Fruit fly (Drosophila melanogaster) whole organism, embryonic: ENCODE results near the gene eIF3i.
A peak's percentile ranks its signal among the peaks of the same experiment; 100 is the strongest.

Source experiments
- B-H1 ChIP-seq: fragments of 200-800 bp; sonication (Bioruptor generic); IDR thresholded peaks from 3 replicates; pipeline ENCODE4 v1.3.6; 2022; ENCODE audit warnings: missing biosample characterization, missing genetic modification characterization
- CG10274 ChIP-seq: fragments of 200-800 bp; sonication (Bioruptor generic); optimal IDR thresholded peaks from 3 replicates; lab custom pipeline; 2017; ENCODE audit warnings: missing biosample characterization, mild to moderate bottlenecking, missing genetic modification characterization
- CG11085 ChIP-seq: fragments of 200-800 bp; sonication (Bioruptor generic); IDR thresholded peaks from 2 replicates; pipeline ENCODE4 v1.3.6; 2022; ENCODE audit warnings: missing biosample characterization, missing genetic modification characterization
- CG14860 ChIP-seq: fragments of 200-800 bp; sonication (Bioruptor generic); IDR thresholded peaks from 3 replicates; pipeline ENCODE4 v1.3.6; 2022; ENCODE audit warnings: missing biosample characterization, missing genetic modification characterization; ENCODE audit not compliant: partially characterized antibody
- CG16863 ChIP-seq: fragments of 200-800 bp; sonication (Bioruptor generic); optimal IDR thresholded peaks from 3 replicates; lab custom pipeline; 2016; ENCODE audit warnings: missing biosample characterization, missing genetic modification characterization
- CG17359 ChIP-seq: fragments of 200-800 bp; sonication (Bioruptor generic); optimal IDR thresholded peaks from 3 replicates; lab custom pipeline; 2018; ENCODE audit warnings: missing biosample characterization, mild to moderate bottlenecking, missing genetic modification characterization, moderate library complexity
- CG1792 ChIP-seq: fragments of 200-800 bp; sonication (Bioruptor generic); optimal IDR thresholded peaks from 2 replicates; lab custom pipeline; 2016; ENCODE audit warnings: missing biosample characterization, missing genetic modification characterization
- CG18011 ChIP-seq: fragments of 200-800 bp; sonication (Bioruptor generic); optimal IDR thresholded peaks from 2 replicates; lab custom pipeline; 2017; ENCODE audit warnings: missing biosample characterization, missing genetic modification characterization, mild to moderate bottlenecking, moderate library complexity, missing genotype
- CG2129 ChIP-seq: fragments of 200-800 bp; sonication (Bioruptor generic); IDR thresholded peaks from 2 replicates; pipeline ENCODE4 v1.3.6; 2022; ENCODE audit warnings: missing biosample characterization, missing genetic modification characterization; ENCODE audit not compliant: partially characterized antibody
- CG2199 ChIP-seq: fragments of 200-800 bp; sonication (Bioruptor generic); IDR thresholded peaks from 3 replicates; pipeline ENCODE4 v1.3.6; 2022; ENCODE audit warnings: missing biosample characterization, missing genetic modification characterization
- CG2889 ChIP-seq: fragments of 200-800 bp; sonication (Bioruptor generic); IDR thresholded peaks from 3 replicates; pipeline ENCODE4 v1.3.6; 2022; ENCODE audit warnings: missing biosample characterization, missing genetic modification characterization
- CG30431 ChIP-seq: fragments of 200-800 bp; sonication (Bioruptor generic); optimal IDR thresholded peaks from 2 replicates; lab custom pipeline; 2017; ENCODE audit warnings: missing biosample characterization, missing genetic modification characterization
- CG3281 ChIP-seq: fragments of 200-800 bp; sonication (Bioruptor generic); optimal IDR thresholded peaks from 3 replicates; lab custom pipeline; 2017; ENCODE audit warnings: missing biosample characterization, mild to moderate bottlenecking, missing genetic modification characterization
- CG6254 ChIP-seq: fragments of 200-800 bp; sonication (Bioruptor generic); optimal IDR thresholded peaks from 3 replicates; lab custom pipeline; 2017; ENCODE audit warnings: mild to moderate bottlenecking, missing biosample characterization, missing genetic modification reagents, missing genetic modification characterization
- CG7372 ChIP-seq: fragments of 200-800 bp; sonication (Bioruptor generic); IDR thresholded peaks from 2 replicates; pipeline ENCODE4 v1.3.6; 2022; ENCODE audit warnings: missing biosample characterization, missing genetic modification characterization
- CG8359 ChIP-seq: fragments of 200-800 bp; sonication (Bioruptor generic); optimal IDR thresholded peaks from 2 replicates; lab custom pipeline; 2017; ENCODE audit warnings: missing biosample characterization, mild to moderate bottlenecking, missing genetic modification characterization, borderline replicate concordance
- CG8765 ChIP-seq: fragments of 200-800 bp; sonication (Bioruptor generic); IDR thresholded peaks from 2 replicates; pipeline ENCODE4 v1.3.6; 2022; ENCODE audit warnings: missing biosample characterization, missing genetic modification characterization
- CG8924 ChIP-seq: fragments of 200-800 bp; optimal IDR thresholded peaks from 3 replicates; lab custom pipeline; 2019; ENCODE audit warnings: missing biosample characterization, mild to moderate bottlenecking, missing genetic modification characterization, moderate library complexity
- CHES-1-like ChIP-seq: fragments of 200-800 bp; sonication (Bioruptor generic); optimal IDR thresholded peaks from 2 replicates; lab custom pipeline; 2016; ENCODE audit warnings: missing biosample characterization, missing genetic modification characterization
- Dll ChIP-seq: fragments of 200-800 bp; sonication (Bioruptor generic); IDR thresholded peaks from 4 replicates; pipeline ENCODE4 v1.3.6; 2022; ENCODE audit warnings: missing biosample characterization, missing genetic modification characterization; ENCODE audit not compliant: partially characterized antibody
- E2f1 ChIP-seq: fragments of 200-800 bp; sonication (Bioruptor generic); IDR thresholded peaks from 2 replicates; pipeline ENCODE4 v1.3.6; 2022; ENCODE audit warnings: missing biosample characterization, missing genetic modification characterization
- Hand ChIP-seq: fragments of 200-800 bp; sonication (Bioruptor generic); optimal IDR thresholded peaks from 2 replicates; lab custom pipeline; 2017; ENCODE audit warnings: mild to moderate bottlenecking, missing biosample characterization, missing genetic modification reagents, missing genetic modification characterization
- Hr3 ChIP-seq: fragments of 200-800 bp; sonication (Bioruptor generic); optimal IDR thresholded peaks from 3 replicates; lab custom pipeline; 2016; ENCODE audit warnings: missing biosample characterization, missing genetic modification characterization
- Myb ChIP-seq: fragments of 200-800 bp; sonication (Bioruptor generic); optimal IDR thresholded peaks from 2 replicates; lab custom pipeline; 2016; ENCODE audit warnings: missing biosample characterization, missing genetic modification characterization
- NFAT ChIP-seq: fragments of 200-800 bp; sonication (Bioruptor generic); IDR thresholded peaks from 2 replicates; pipeline ENCODE4 v1.3.6; 2022; ENCODE audit warnings: missing biosample characterization, missing genetic modification characterization
- Nf-YC ChIP-seq: fragments of 200-800 bp; optimal IDR thresholded peaks from 3 replicates; lab custom pipeline; 2019; ENCODE audit warnings: missing biosample characterization, mild to moderate bottlenecking, missing genetic modification characterization, moderate library complexity
- PHDP ChIP-seq: fragments of 200-800 bp; sonication (Bioruptor generic); optimal IDR thresholded peaks from 3 replicates; lab custom pipeline; 2018; ENCODE audit warnings: missing biosample characterization, mild to moderate bottlenecking, missing genetic modification characterization, moderate library complexity
- Sox102F ChIP-seq: fragments of 200-800 bp; sonication (Bioruptor generic); optimal IDR thresholded peaks from 2 replicates; lab custom pipeline; 2018; ENCODE audit warnings: missing biosample characterization, mild to moderate bottlenecking, missing genetic modification characterization, moderate library complexity
- ab ChIP-seq: fragments of 200-800 bp; sonication (Bioruptor generic); optimal IDR thresholded peaks from 2 replicates; lab custom pipeline; 2016; ENCODE audit warnings: missing biosample characterization, missing genetic modification characterization
- bowl ChIP-seq: fragments of 200-800 bp; sonication (Bioruptor generic); IDR thresholded peaks from 2 replicates; pipeline ENCODE4 v1.3.6; 2022; ENCODE audit warnings: missing biosample characterization, missing genetic modification characterization
- cas ChIP-seq: fragments of 200-800 bp; sonication (Bioruptor generic); IDR thresholded peaks from 2 replicates; pipeline ENCODE4 v1.3.6; 2022; ENCODE audit warnings: missing biosample characterization, missing genetic modification characterization
- cg ChIP-seq: fragments of 200-800 bp; sonication (Bioruptor generic); optimal IDR thresholded peaks from 3 replicates; lab custom pipeline; 2019; ENCODE audit warnings: missing biosample characterization, mild to moderate bottlenecking, missing genetic modification characterization, moderate library complexity
- da ChIP-seq: fragments of 200-800 bp; sonication (Bioruptor generic); optimal IDR thresholded peaks from 2 replicates; lab custom pipeline; 2016; ENCODE audit warnings: missing biosample characterization, missing genetic modification characterization
- dpn ChIP-seq, 2 experiments: fragments of 200-800 bp; sonication (Bioruptor generic); optimal IDR thresholded peaks; 3 replicates each; lab custom pipeline; 2016; ENCODE audit warnings: missing biosample characterization in 2 of 2, missing genetic modification characterization in 2 of 2
- gfzf ChIP-seq: fragments of 200-800 bp; sonication (Bioruptor generic); optimal IDR thresholded peaks from 2 replicates; lab custom pipeline; 2016; ENCODE audit warnings: missing biosample characterization, mild to moderate bottlenecking, missing genetic modification characterization, moderate library complexity
- jigr1 ChIP-seq: fragments of 200-800 bp; sonication (Bioruptor generic); IDR thresholded peaks from 3 replicates; pipeline ENCODE4 v1.3.6; 2022; ENCODE audit warnings: missing biosample characterization, missing genetic modification characterization
- nom ChIP-seq: fragments of 200-800 bp; sonication (Bioruptor generic); optimal IDR thresholded peaks from 2 replicates; lab custom pipeline; 2017; ENCODE audit warnings: missing biosample characterization, missing genetic modification characterization, mild to moderate bottlenecking, moderate library complexity, missing genetic modification reagents
- odd ChIP-seq: fragments of 200-800 bp; sonication (Bioruptor generic); optimal IDR thresholded peaks from 2 replicates; lab custom pipeline; 2017; ENCODE audit warnings: missing biosample characterization, mild to moderate bottlenecking, missing genetic modification characterization
- scrt ChIP-seq: fragments of 200-800 bp; sonication (Bioruptor generic); optimal IDR thresholded peaks from 2 replicates; lab custom pipeline; 2018; ENCODE audit warnings: missing biosample characterization, mild to moderate bottlenecking, missing genetic modification characterization, moderate library complexity
- sens-2 ChIP-seq: fragments of 200-800 bp; sonication (Bioruptor generic); IDR thresholded peaks from 2 replicates; pipeline ENCODE4 v1.3.6; 2022; ENCODE audit warnings: missing biosample characterization, missing genetic modification characterization
- slbo ChIP-seq: fragments of 200-800 bp; sonication (Bioruptor generic); IDR thresholded peaks from 2 replicates; pipeline ENCODE4 v1.3.6; 2022; ENCODE audit warnings: missing biosample characterization, missing genetic modification characterization
- so ChIP-seq: fragments of 200-800 bp; sonication (Bioruptor generic); IDR thresholded peaks from 3 replicates; pipeline ENCODE4 v1.3.6; 2022; ENCODE audit warnings: missing biosample characterization, missing genetic modification characterization
- sqz ChIP-seq: fragments of 200-800 bp; sonication (Bioruptor generic); optimal IDR thresholded peaks from 3 replicates; lab custom pipeline; 2018; ENCODE audit warnings: missing biosample characterization, mild to moderate bottlenecking, missing genetic modification characterization
- stc ChIP-seq: fragments of 200-800 bp; sonication (Bioruptor generic); IDR thresholded peaks from 2 replicates; pipeline ENCODE4 v1.3.6; 2022; ENCODE audit warnings: missing biosample characterization, missing genetic modification characterization
- tap ChIP-seq: fragments of 200-800 bp; optimal IDR thresholded peaks from 3 replicates; lab custom pipeline; 2019; ENCODE audit warnings: missing biosample characterization, mild to moderate bottlenecking, missing genetic modification characterization, moderate library complexity
- tgo ChIP-seq: fragments of 200-800 bp; sonication (Bioruptor generic); IDR thresholded peaks from 3 replicates; pipeline ENCODE4 v1.3.6; 2022; ENCODE audit warnings: missing biosample characterization, missing genetic modification characterization
- tin ChIP-seq: fragments of 200-800 bp; sonication (Bioruptor generic); optimal IDR thresholded peaks from 3 replicates; lab custom pipeline; 2016; ENCODE audit warnings: missing biosample characterization, missing genetic modification characterization
- tna ChIP-seq: fragments of 200-800 bp; sonication (Bioruptor generic); IDR thresholded peaks from 2 replicates; pipeline ENCODE4 v1.3.6; 2022; ENCODE audit warnings: missing biosample characterization, missing genetic modification characterization; ENCODE audit not compliant: partially characterized antibody
- ttk ChIP-seq: fragments of 200-800 bp; sonication (Bioruptor generic); IDR thresholded peaks from 2 replicates; pipeline ENCODE4 v2.1.2; 2022; ENCODE audit warnings: missing biosample characterization, missing genetic modification characterization

Gene eIF3i

DNA sequence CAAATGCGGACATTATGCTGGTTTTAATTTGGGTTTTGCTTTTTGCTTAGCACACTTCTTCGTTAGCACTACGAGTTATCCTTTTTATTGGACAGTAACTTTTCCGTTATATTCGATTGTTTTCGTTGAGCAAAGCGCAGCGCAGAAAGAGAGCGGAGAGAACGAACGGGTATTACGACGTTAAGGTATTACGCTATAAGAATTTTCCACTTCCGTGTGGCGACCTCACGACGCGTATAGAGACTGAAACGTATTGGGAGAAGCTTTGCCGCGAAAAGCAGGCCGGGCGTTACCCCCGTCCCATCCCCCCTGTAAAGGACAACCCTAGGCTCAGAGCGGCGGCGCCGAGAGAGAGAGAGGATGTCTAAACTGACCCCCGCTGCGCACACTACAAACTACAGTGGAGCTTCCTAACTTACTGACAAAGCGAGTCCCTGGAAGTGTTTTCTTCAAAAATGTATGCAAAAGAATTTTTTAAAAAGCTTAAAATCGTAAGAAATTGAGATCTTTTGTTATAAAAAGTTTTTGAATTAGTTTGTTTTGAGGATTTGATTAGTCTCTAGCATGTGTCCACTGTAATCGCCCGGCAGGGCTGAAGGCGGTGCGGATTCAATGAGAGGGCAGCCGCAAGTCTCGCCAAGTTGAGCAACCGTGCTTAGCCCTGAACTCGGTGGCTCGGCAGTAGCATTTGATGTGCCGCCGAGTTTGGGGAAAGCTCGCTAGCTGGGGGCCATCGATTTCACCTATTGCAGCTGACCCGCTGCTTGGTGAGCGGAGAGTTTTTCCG lies 37.3 kb upstream of the eIF3i start (continued):
- TF ChIP-seq cg (GFP tag; lab: Kevin White, UChicago): no peak
- peak; percentile 84; the same call in 1 of the 2 replicates for TF ChIP-seq bowl (GFP tag; lab: Robert Waterston, UW)
- TF ChIP-seq slbo (GFP tag; lab: Robert Waterston, UW): peak; percentile 98
- TF ChIP-seq CG2889 (GFP tag; lab: Robert Waterston, UW): peak; percentile 91
- TF ChIP-seq CG8359 (GFP tag; lab: Kevin White, UChicago): peak; percentile 71
- TF ChIP-seq tin (GFP tag; lab: Kevin White, UChicago): peak; percentile 97
- TF ChIP-seq CG2129 (GFP tag; lab: Robert Waterston, UW): no peak
- TF ChIP-seq odd (GFP tag; lab: Kevin White, UChicago): peak; percentile 88
- TF ChIP-seq gfzf (GFP tag; lab: Kevin White, UChicago): peak; percentile 11
- peak; percentile 92 for TF ChIP-seq Hr3 (GFP tag; lab: Kevin White, UChicago)
- peak; percentile 78 for TF ChIP-seq da (GFP tag; lab: Kevin White, UChicago)
- peak; percentile 91 for TF ChIP-seq jigr1 (GFP tag; lab: Robert Waterston, UW)
- TF ChIP-seq CG18011: peak; percentile 82
- peak; percentile 78 for TF ChIP-seq CG10274 (GFP tag; lab: Kevin White, UChicago)
- peak; percentile 83 for TF ChIP-seq CG6254 (GFP tag; lab: Kevin White, UChicago)
- peak; percentile 96 for TF ChIP-seq so (GFP tag; lab: Robert Waterston, UW)
- peak; percentile 94 for TF ChIP-seq CG8924 (tag; lab: Kevin White, UChicago)
- TF ChIP-seq sens-2 (GFP tag; lab: Robert Waterston, UW): peak; percentile 91
- peak; percentile 95 for TF ChIP-seq CG11085 (GFP tag; lab: Robert Waterston, UW)
- no peak for TF ChIP-seq tna (GFP tag; lab: Robert Waterston, UW)
- TF ChIP-seq NFAT (GFP tag; lab: Robert Waterston, UW): peak; percentile 92
- TF ChIP-seq dpn (GFP tag; optimal IDR thresholded peaks at IDR 0.05; lab: Kevin White, UChicago): peak; percentile 95 to 96
- TF ChIP-seq stc: peak; percentile 95
- peak; percentile 92 for TF ChIP-seq tap (tag; lab: Kevin White, UChicago)
- TF ChIP-seq ab: peak; percentile 85
- TF ChIP-seq CG30431: peak; percentile 87
- peak; percentile 81 for TF ChIP-seq sqz (GFP tag; lab: Kevin White, UChicago)
- TF ChIP-seq Hand (GFP tag; lab: Kevin White, UChicago): peak; percentile 98
- TF ChIP-seq Sox102F (GFP tag; lab: Kevin White, UChicago): peak; percentile 94
- peak; percentile 90 for TF ChIP-seq B-H1 (GFP tag; lab: Robert Waterston, UW)
- peak; percentile 94 for TF ChIP-seq CG1792 (GFP tag; lab: Kevin White, UChicago)
- peak; percentile 97 for TF ChIP-seq CG17359 (tag; lab: Kevin White, UChicago)
- TF ChIP-seq CG8765 (GFP tag; lab: Robert Waterston, UW): peak; percentile 83
- peak; percentile 96 for TF ChIP-seq CHES-1-like (GFP tag; lab: Kevin White, UChicago)
- peak; percentile 95 for TF ChIP-seq cas (GFP tag; lab: Robert Waterston, UW)
- TF ChIP-seq CG3281 (GFP tag; lab: Kevin White, UChicago): peak; percentile 95
- TF ChIP-seq E2f1 (GFP tag; lab: Robert Waterston, UW): peak; percentile 95
- peak; percentile 96 for TF ChIP-seq PHDP (tag; lab: Kevin White, UChicago)
- peak; percentile 95 for TF ChIP-seq tgo (GFP tag; lab: Robert Waterston, UW)
- peak; percentile 93 for TF ChIP-seq scrt (GFP tag; lab: Kevin White, UChicago)
- no peak for TF ChIP-seq Dll (GFP tag; lab: Robert Waterston, UW)
- TF ChIP-seq nom (GFP tag; lab: Kevin White, UChicago): peak; percentile 64
- peak; percentile 94 for TF ChIP-seq CG7372 (GFP tag; lab: Robert Waterston, UW)
- TF ChIP-seq ttk: peak; percentile 93
- peak; percentile 95 for TF ChIP-seq CG16863
- TF ChIP-seq CG2199 (GFP tag; lab: Robert Waterston, UW): peak; percentile 79; the same call in 2 of the 3 replicates
- no peak for TF ChIP-seq CG14860 (GFP tag; lab: Robert Waterston, UW)
- TF ChIP-seq Nf-YC (tag; lab: Kevin White, UChicago): peak; percentile 83
- TF ChIP-seq Myb (GFP tag; lab: Kevin White, UChicago): peak; percentile 83
